Worm (Caenorhabditis elegans) whole organism, L3 larva: Measurements from ENCODE around the gene C47E8.1.
A peak's percentile ranks its signal among the peaks of the same experiment; 100 is the strongest.

Experiments
- R02D3.7 ChIP-seq: fragments of 150-350 bp; optimal IDR thresholded peaks from 2 replicates; lab custom pipeline; 2014; ENCODE audit warnings: missing biosample characterization, missing genetic modification characterization
- aly-2 ChIP-seq: fragments of 150-350 bp; optimal IDR thresholded peaks from 2 replicates; lab custom pipeline; 2014; ENCODE audit warnings: missing biosample characterization, missing genetic modification characterization
- ama-1 ChIP-seq: fragments of 150-350 bp; optimal IDR thresholded peaks from 2 replicates; lab custom pipeline; 2018
- ceh-16 ChIP-seq: sonication (generic microtip); optimal IDR thresholded peaks from 2 replicates; lab custom pipeline; 2017; ENCODE audit warnings: missing biosample characterization, missing genetic modification characterization
- ceh-28 ChIP-seq: fragments of 150-350 bp; optimal IDR thresholded peaks from 2 replicates; lab custom pipeline; 2014; ENCODE audit warnings: missing biosample characterization, missing genetic modification reagents, missing genetic modification characterization
- ceh-82 ChIP-seq: fragments of 150-350 bp; optimal IDR thresholded peaks from 2 replicates; lab custom pipeline; 2014; ENCODE audit warnings: missing biosample characterization, missing genetic modification characterization
- daf-12 ChIP-seq: fragments of 150-350 bp; optimal IDR thresholded peaks from 2 replicates; lab custom pipeline; 2014; ENCODE audit warnings: missing biosample characterization, missing genetic modification reagents, missing genetic modification characterization
- egl-27 ChIP-seq: sonication (generic microtip); optimal IDR thresholded peaks from 4 replicates; lab custom pipeline; 2017; ENCODE audit warnings: missing biosample characterization, missing genetic modification reagents, missing genetic modification characterization
- egl-5 ChIP-seq: fragments of 150-350 bp; optimal IDR thresholded peaks from 2 replicates; lab custom pipeline; 2017; ENCODE audit warnings: missing biosample characterization, missing genetic modification reagents, missing genetic modification characterization, inconsistent platforms
- elt-1 ChIP-seq: fragments of 150-350 bp; optimal IDR thresholded peaks from 2 replicates; lab custom pipeline; 2014; ENCODE audit warnings: missing biosample characterization, missing genetic modification characterization
- elt-2 ChIP-seq: sonication (generic microtip); optimal IDR thresholded peaks from 2 replicates; lab custom pipeline; 2016; ENCODE audit warnings: missing genetic modification reagents, mild to moderate bottlenecking, missing genetic modification characterization, missing compliant biosample characterization
- elt-3 ChIP-seq, 3 experiments: fragments of 150-350 bp in 1 of 3; sonication (generic microtip) in 2 of 3; optimal IDR thresholded peaks; 2 replicates in 2 of 3; 4 replicates in 1 of 3; lab custom pipeline; 2014 to 2017; ENCODE audit warnings: missing biosample characterization in 3 of 3, missing genetic modification characterization in 3 of 3
- eor-1 ChIP-seq, 2 experiments: fragments of 150-350 bp; optimal IDR thresholded peaks; 2 replicates each; lab custom pipeline; 2014 to 2018; ENCODE audit warnings: missing biosample characterization in 2 of 2, missing genetic modification characterization in 2 of 2
- fkh-10 ChIP-seq: sonication (generic microtip); optimal IDR thresholded peaks from 2 replicates; lab custom pipeline; 2017; ENCODE audit warnings: missing biosample characterization, missing genetic modification reagents, missing genetic modification characterization
- fkh-2 ChIP-seq: fragments of 150-350 bp; optimal IDR thresholded peaks from 2 replicates; lab custom pipeline; 2014; ENCODE audit warnings: missing biosample characterization, missing genetic modification reagents, missing genetic modification characterization
- fos-1 ChIP-seq: fragments of 150-350 bp; optimal IDR thresholded peaks from 2 replicates; lab custom pipeline; 2014; ENCODE audit warnings: missing biosample characterization, missing genetic modification characterization
- hmg-11 ChIP-seq: sonication (generic microtip); optimal IDR thresholded peaks from 2 replicates; lab custom pipeline; 2016; ENCODE audit warnings: missing genetic modification characterization, missing compliant biosample characterization
- jun-1 ChIP-seq: fragments of 150-350 bp; optimal IDR thresholded peaks from 2 replicates; lab custom pipeline; 2014; ENCODE audit warnings: missing biosample characterization, missing genetic modification reagents, missing genetic modification characterization
- lin-15B ChIP-seq: fragments of 150-350 bp; optimal IDR thresholded peaks from 2 replicates; lab custom pipeline; 2014; ENCODE audit warnings: missing biosample characterization, missing genetic modification characterization
- lin-39 ChIP-seq: fragments of 150-350 bp; optimal IDR thresholded peaks from 2 replicates; lab custom pipeline; 2018; ENCODE audit warnings: missing biosample characterization, missing genetic modification reagents, missing genetic modification characterization
- lsy-12 ChIP-seq: sonication (generic microtip); optimal IDR thresholded peaks from 2 replicates; lab custom pipeline; 2016; ENCODE audit warnings: mild to moderate bottlenecking, missing genetic modification characterization, missing compliant biosample characterization
- mdl-1 ChIP-seq: fragments of 150-350 bp; optimal IDR thresholded peaks from 2 replicates; lab custom pipeline; 2014; ENCODE audit warnings: missing biosample characterization, missing genetic modification characterization
- mml-1 ChIP-seq: fragments of 150-350 bp; sonication (generic microtip); optimal IDR thresholded peaks from 3 replicates; lab custom pipeline; 2014; ENCODE audit warnings: missing biosample characterization, missing genetic modification characterization
- nfya-1 ChIP-seq: sonication (generic microtip); optimal IDR thresholded peaks from 2 replicates; lab custom pipeline; 2017; ENCODE audit warnings: missing genetic modification characterization, mild to moderate bottlenecking, missing compliant biosample characterization, antibody characterized with exemption, moderate library complexity; ENCODE audit not compliant: insufficient read depth
- nhr-12 ChIP-seq: fragments of 150-350 bp; optimal IDR thresholded peaks from 2 replicates; lab custom pipeline; 2014; ENCODE audit warnings: missing biosample characterization, missing genetic modification characterization
- nhr-23 ChIP-seq: fragments of 150-350 bp; optimal IDR thresholded peaks from 2 replicates; lab custom pipeline; 2014; ENCODE audit warnings: missing biosample characterization, missing genetic modification reagents, missing genetic modification characterization
- nhr-237 ChIP-seq: fragments of 150-350 bp; optimal IDR thresholded peaks from 2 replicates; lab custom pipeline; 2014; ENCODE audit warnings: missing biosample characterization, missing genetic modification characterization
- nhr-25 ChIP-seq: sonication (generic microtip); optimal IDR thresholded peaks from 2 replicates; lab custom pipeline; 2017; ENCODE audit warnings: missing biosample characterization, missing genetic modification characterization
- nhr-43 ChIP-seq: sonication (generic microtip); optimal IDR thresholded peaks from 2 replicates; lab custom pipeline; 2016; ENCODE audit warnings: mild to moderate bottlenecking, missing genetic modification characterization, missing compliant biosample characterization; ENCODE audit not compliant: poor library complexity, severe bottlenecking
- nhr-67 ChIP-seq: fragments of 150-350 bp; optimal IDR thresholded peaks from 2 replicates; lab custom pipeline; 2014; ENCODE audit warnings: missing biosample characterization, missing genetic modification characterization
- nhr-76 ChIP-seq: fragments of 150-350 bp; sonication (generic microtip); optimal IDR thresholded peaks from 5 replicates; lab custom pipeline; 2014; ENCODE audit warnings: missing biosample characterization, missing genetic modification characterization
- nhr-77 ChIP-seq: fragments of 150-350 bp; optimal IDR thresholded peaks from 2 replicates; lab custom pipeline; 2014; ENCODE audit warnings: missing biosample characterization, missing genetic modification characterization
- pha-4 ChIP-seq: fragments of 150-350 bp; optimal IDR thresholded peaks from 2 replicates; lab custom pipeline; 2014; ENCODE audit warnings: missing biosample characterization, missing genetic modification reagents, missing genetic modification characterization
- pqm-1 ChIP-seq: fragments of 150-350 bp; optimal IDR thresholded peaks from 2 replicates; lab custom pipeline; 2017; ENCODE audit warnings: missing biosample characterization, missing genetic modification characterization, inconsistent platforms
- skn-1 ChIP-seq: fragments of 150-350 bp; optimal IDR thresholded peaks from 2 replicates; lab custom pipeline; 2014; ENCODE audit warnings: missing biosample characterization, missing genetic modification characterization
- snpc-4 ChIP-seq: fragments of 150-350 bp; optimal IDR thresholded peaks from 2 replicates; lab custom pipeline; 2014; ENCODE audit warnings: missing biosample characterization, missing genetic modification characterization
- tbx-2 ChIP-seq: sonication (generic microtip); optimal IDR thresholded peaks from 2 replicates; lab custom pipeline; 2016; ENCODE audit warnings: mild to moderate bottlenecking, missing genetic modification characterization, missing compliant biosample characterization
- unc-39 ChIP-seq: sonication (generic microtip); optimal IDR thresholded peaks from 4 replicates; lab custom pipeline; 2017; ENCODE audit warnings: missing biosample characterization, missing genetic modification characterization
- unc-62 ChIP-seq: fragments of 150-350 bp; sonication (generic microtip); optimal IDR thresholded peaks from 4 replicates; lab custom pipeline; 2014; ENCODE audit warnings: missing biosample characterization, missing genetic modification reagents, missing genetic modification characterization
- zag-1 ChIP-seq: fragments of 150-350 bp; optimal IDR thresholded peaks from 2 replicates; lab custom pipeline; 2014; ENCODE audit warnings: missing biosample characterization, missing genetic modification characterization
- ztf-4 ChIP-seq: fragments of 150-350 bp; optimal IDR thresholded peaks from 2 replicates; lab custom pipeline; 2014; ENCODE audit warnings: missing biosample characterization, missing genetic modification characterization

Gene C47E8.1

ce11 chrV:14683291-14683690, 17.5 kb downstream of the C47E8.1 start:
- TF ChIP-seq ama-1 (lab: Kevin White, UChicago) (peak; percentile 83), R02D3.7 (no peak)
- TF ChIP-seq, all 47 proteins: peak for 1

- TF ChIP-seq eor-1 (tag; optimal IDR thresholded peaks at IDR 0.05; lab: Kevin White, UChicago) (no peak), fkh-10 (GFP tag; lab: Kevin White, UChicago) (no peak), egl-5 (no peak), elt-2 (tag; lab: Kevin White, UChicago) (no peak), aly-2 (tag; lab: Kevin White, UChicago) (no peak), snpc-4 (tag; lab: Kevin White, UChicago) (no peak), ceh-28 (tag; lab: Kevin White, UChicago) (no peak), nhr-77 (tag; lab: Kevin White, UChicago) (no peak), R02D3.7 (no peak), nhr-23 (tag; lab: Kevin White, UChicago) (no peak), mdl-1 (no peak), unc-62 (GFP tag; lab: Kevin White, UChicago) (no peak), daf-12 (no peak), mml-1 (tag; lab: Kevin White, UChicago) (no peak), nhr-76 (tag; lab: Kevin White, UChicago) (no peak)
These were observed 18.1 kb downstream of the C47E8.1 start for ce11 chrV:14683926-14684325.

- TF ChIP-seq ama-1 (lab: Kevin White, UChicago) (peak; percentile 47), elt-2 (tag; lab: Kevin White, UChicago) (peak; percentile 6), mdl-1 (no peak), nhr-25 (tag; lab: Kevin White, UChicago) (peak; percentile 23), nhr-23 (tag; lab: Kevin White, UChicago) (peak; percentile 9)
- TF ChIP-seq, all 47 proteins: peak for 4
These were observed 18.8 kb downstream of the C47E8.1 start, which contains the start of gene hsp-90 for ce11 chrV:14684359-14685312. Gene hsp-90, plus strand, starts transcription at chrV:14684918.

- TF ChIP-seq daf-12, result peak; percentile 57
- peak; percentile 100 for TF ChIP-seq nfya-1
- TF ChIP-seq nhr-237 (tag; lab: Kevin White, UChicago), result peak; percentile 30
- TF ChIP-seq ceh-16 (tag; lab: Kevin White, UChicago), result no peak
- TF ChIP-seq skn-1 (tag; lab: Kevin White, UChicago), result peak; percentile 84
- TF ChIP-seq nhr-12 (tag; lab: Kevin White, UChicago), result no peak
- TF ChIP-seq elt-3 (tag; optimal IDR thresholded peaks at IDR 0.05; lab: Kevin White, UChicago), result peak in 1 of 3 experiments; percentile 52
- peak; percentile 98 for TF ChIP-seq pha-4 (tag; lab: Kevin White, UChicago)
- TF ChIP-seq nhr-23 (tag; lab: Kevin White, UChicago), result peak; percentile 98
- TF ChIP-seq nhr-76 (tag; lab: Kevin White, UChicago), result peak; percentile 66
- peak; percentile 89 for TF ChIP-seq nhr-77 (tag; lab: Kevin White, UChicago)
- TF ChIP-seq nhr-25 (tag; lab: Kevin White, UChicago), result peak; percentile 98
- peak; percentile 19 for TF ChIP-seq nhr-67 (tag; lab: Kevin White, UChicago)
- TF ChIP-seq lin-15B, result peak; percentile 100
- TF ChIP-seq egl-5, result peak; percentile 94
- TF ChIP-seq eor-1 (tag; optimal IDR thresholded peaks at IDR 0.05; lab: Kevin White, UChicago), result peak in 1 of 2 experiments; percentile 82
- TF ChIP-seq nhr-43, result peak; percentile 98
- peak; percentile 84 for TF ChIP-seq egl-27 (tag; lab: Kevin White, UChicago)
- TF ChIP-seq aly-2 (tag; lab: Kevin White, UChicago), result no peak
- peak; percentile 93 for TF ChIP-seq lin-39 (tag; lab: Kevin White, UChicago)
- TF ChIP-seq mml-1 (tag; lab: Kevin White, UChicago), result no peak
- TF ChIP-seq hmg-11, result peak; percentile 83
- TF ChIP-seq ceh-82, result peak; percentile 72
- peak; percentile 98 for TF ChIP-seq jun-1
- TF ChIP-seq pqm-1 (tag; lab: Kevin White, UChicago), result peak; percentile 86
- no peak for TF ChIP-seq unc-39
- TF ChIP-seq snpc-4 (tag; lab: Kevin White, UChicago), result peak; percentile 90
- TF ChIP-seq elt-1 (tag; lab: Kevin White, UChicago), result peak; percentile 80
- no peak for TF ChIP-seq fkh-2 (tag; lab: Kevin White, UChicago)
- peak; percentile 66 for TF ChIP-seq zag-1 (tag; lab: Kevin White, UChicago)
- TF ChIP-seq lsy-12 (tag; lab: Kevin White, UChicago), result peak; percentile 99
- TF ChIP-seq ama-1 (lab: Kevin White, UChicago), result peak; percentile 91
- no peak for TF ChIP-seq mdl-1
- peak; percentile 93 for TF ChIP-seq ztf-4 (tag; lab: Kevin White, UChicago)
- peak; percentile 95 for TF ChIP-seq tbx-2
- peak; percentile 79 for TF ChIP-seq elt-2 (tag; lab: Kevin White, UChicago)
- TF ChIP-seq fos-1 (tag; lab: Kevin White, UChicago), result peak; percentile 67
These were observed 19.7 kb downstream of the C47E8.1 start, which contains the start of gene C47E8.4 for ce11 chrV:14685435-14686058. Gene C47E8.4, minus strand, starts transcription at chrV:14685485.
